Fruit fly (Drosophila melanogaster) whole organism, wandering third instar larva: Measurements from ENCODE around the gene CheB38a.

Experiments used
- Jra ChIP-seq: sonication (Bioruptor generic); optimal IDR thresholded peaks from 2 replicates; lab custom pipeline; 2016; ENCODE audit warnings: missing biosample characterization, missing genetic modification characterization
- Mio ChIP-seq: sonication (Bioruptor generic); optimal IDR thresholded peaks from 2 replicates; lab custom pipeline; 2016; ENCODE audit warnings: missing biosample characterization, missing genetic modification characterization

- TF ChIP-seq Jra (no peak), Mio (no peak)
Measured at dm6 chr2L:20798351-20798777, 20.0 kb downstream of the CheB38a start.
